Fruit fly (Drosophila melanogaster): ENCODE results near the gene CG3281.

DNA sequence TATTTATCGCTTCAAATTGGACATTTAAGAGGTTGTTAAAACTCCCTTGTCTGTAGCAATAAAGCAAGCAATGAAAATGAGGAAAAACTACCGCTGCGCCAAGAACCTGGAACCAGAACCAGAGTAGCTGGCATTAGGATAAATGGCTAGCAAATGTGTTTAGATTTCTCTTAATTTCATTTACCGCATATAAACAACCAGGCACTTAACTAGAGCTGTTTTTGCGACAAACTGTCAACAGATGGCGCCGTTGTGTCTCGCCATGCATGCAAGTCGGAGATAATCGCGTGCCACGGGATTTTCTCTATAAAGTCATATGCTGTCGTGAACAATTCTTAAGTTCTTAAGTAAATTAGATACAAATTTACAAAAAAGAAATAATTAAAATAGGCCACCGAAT, 28.7 kb downstream of the CG3281 start:
- no peak for TF ChIP-seq CG6163 (GFP tag; IDR thresholded peaks at IDR 0.05)
- no peak for TF ChIP-seq pdm3 (GFP tag; optimal IDR thresholded peaks at IDR 0.05)
- TF ChIP-seq fkh (GFP tag; optimal IDR thresholded peaks at IDR 0.05), result no peak
- no peak for TF ChIP-seq svp (GFP tag)
- no peak for TF ChIP-seq CG11294 (GFP tag; IDR thresholded peaks at IDR 0.05)
- TF ChIP-seq CG7368 (GFP tag; optimal IDR thresholded peaks at IDR 0.05), result no peak
- TF ChIP-seq CG4318 (GFP tag; optimal IDR thresholded peaks at IDR 0.05), result no peak
- no peak for TF ChIP-seq achi (GFP tag; optimal IDR thresholded peaks at IDR 0.05)
- no peak for TF ChIP-seq dsx (GFP tag; optimal IDR thresholded peaks at IDR 0.05; ENCODE audit: poor library complexity, severe bottlenecking)
- no peak for TF ChIP-seq CG16779 (tag; optimal IDR thresholded peaks at IDR 0.05)
- TF ChIP-seq esn (GFP tag; optimal IDR thresholded peaks at IDR 0.05), result no peak
- no peak for TF ChIP-seq ss (GFP tag; optimal IDR thresholded peaks at IDR 0.05)
- TF ChIP-seq Gug (GFP tag; IDR thresholded peaks at IDR 0.05), result no peak
- no peak for TF ChIP-seq CG11902 (GFP tag; optimal IDR thresholded peaks at IDR 0.05)
